Fruit fly (Drosophila melanogaster): ENCODE measurements around the gene Idgf3.

dm6 chr2L:16469749-16470148 is 19.0 kb downstream of the Idgf3 start:
- TF ChIP-seq pad (GFP tag; optimal IDR thresholded peaks at IDR 0.05) (no peak), bab1 (GFP tag; optimal IDR thresholded peaks at IDR 0.05) (no peak), CG7101 (tag; optimal IDR thresholded peaks at IDR 0.05) (no peak), CG11617 (GFP tag; optimal IDR thresholded peaks at IDR 0.05) (no peak)
